Worm (Caenorhabditis elegans) whole organism, L3 larva: ENCODE results near the gene F49E12.8.

ENCODE experiments used
- ZK546.5 ChIP-seq: sonication (generic microtip); optimal IDR thresholded peaks from 2 replicates; lab custom pipeline; 2017; ENCODE audit warnings: missing biosample characterization, missing genetic modification characterization
- aly-2 ChIP-seq: fragments of 150-350 bp; optimal IDR thresholded peaks from 2 replicates; lab custom pipeline; 2014; ENCODE audit warnings: missing biosample characterization, missing genetic modification characterization
- ama-1 ChIP-seq: fragments of 150-350 bp; optimal IDR thresholded peaks from 2 replicates; lab custom pipeline; 2018
- ceh-16 ChIP-seq: sonication (generic microtip); optimal IDR thresholded peaks from 2 replicates; lab custom pipeline; 2017; ENCODE audit warnings: missing biosample characterization, missing genetic modification characterization
- ceh-28 ChIP-seq: fragments of 150-350 bp; optimal IDR thresholded peaks from 2 replicates; lab custom pipeline; 2014; ENCODE audit warnings: missing biosample characterization, missing genetic modification reagents, missing genetic modification characterization
- ceh-9 ChIP-seq: sonication (generic microtip); optimal IDR thresholded peaks from 2 replicates; lab custom pipeline; 2018; ENCODE audit warnings: missing biosample characterization, missing genetic modification characterization
- daf-12 ChIP-seq: fragments of 150-350 bp; optimal IDR thresholded peaks from 2 replicates; lab custom pipeline; 2014; ENCODE audit warnings: missing biosample characterization, missing genetic modification reagents, missing genetic modification characterization
- egl-27 ChIP-seq: sonication (generic microtip); optimal IDR thresholded peaks from 4 replicates; lab custom pipeline; 2017; ENCODE audit warnings: missing biosample characterization, missing genetic modification reagents, missing genetic modification characterization
- egl-5 ChIP-seq: fragments of 150-350 bp; optimal IDR thresholded peaks from 2 replicates; lab custom pipeline; 2017; ENCODE audit warnings: missing biosample characterization, missing genetic modification reagents, missing genetic modification characterization, inconsistent platforms
- elt-1 ChIP-seq: fragments of 150-350 bp; optimal IDR thresholded peaks from 2 replicates; lab custom pipeline; 2014; ENCODE audit warnings: missing biosample characterization, missing genetic modification characterization
- elt-2 ChIP-seq: sonication (generic microtip); optimal IDR thresholded peaks from 2 replicates; lab custom pipeline; 2016; ENCODE audit warnings: missing genetic modification reagents, mild to moderate bottlenecking, missing genetic modification characterization, missing compliant biosample characterization
- elt-3 ChIP-seq, 3 experiments: fragments of 150-350 bp in 1 of 3; sonication (generic microtip) in 2 of 3; optimal IDR thresholded peaks; 2 replicates in 2 of 3; 4 replicates in 1 of 3; lab custom pipeline; 2014 to 2017; ENCODE audit warnings: missing biosample characterization in 3 of 3, missing genetic modification characterization in 3 of 3
- fkh-2 ChIP-seq: fragments of 150-350 bp; optimal IDR thresholded peaks from 2 replicates; lab custom pipeline; 2014; ENCODE audit warnings: missing biosample characterization, missing genetic modification reagents, missing genetic modification characterization
- fos-1 ChIP-seq: fragments of 150-350 bp; optimal IDR thresholded peaks from 2 replicates; lab custom pipeline; 2014; ENCODE audit warnings: missing biosample characterization, missing genetic modification characterization
- hmg-11 ChIP-seq: sonication (generic microtip); optimal IDR thresholded peaks from 2 replicates; lab custom pipeline; 2016; ENCODE audit warnings: missing genetic modification characterization, missing compliant biosample characterization
- lin-15B ChIP-seq: fragments of 150-350 bp; optimal IDR thresholded peaks from 2 replicates; lab custom pipeline; 2014; ENCODE audit warnings: missing biosample characterization, missing genetic modification characterization
- lin-39 ChIP-seq: fragments of 150-350 bp; optimal IDR thresholded peaks from 2 replicates; lab custom pipeline; 2018; ENCODE audit warnings: missing biosample characterization, missing genetic modification reagents, missing genetic modification characterization
- lsy-12 ChIP-seq: sonication (generic microtip); optimal IDR thresholded peaks from 2 replicates; lab custom pipeline; 2016; ENCODE audit warnings: mild to moderate bottlenecking, missing genetic modification characterization, missing compliant biosample characterization
- mdl-1 ChIP-seq: fragments of 150-350 bp; optimal IDR thresholded peaks from 2 replicates; lab custom pipeline; 2014; ENCODE audit warnings: missing biosample characterization, missing genetic modification characterization
- mml-1 ChIP-seq: fragments of 150-350 bp; sonication (generic microtip); optimal IDR thresholded peaks from 3 replicates; lab custom pipeline; 2014; ENCODE audit warnings: missing biosample characterization, missing genetic modification characterization
- nhr-12 ChIP-seq: fragments of 150-350 bp; optimal IDR thresholded peaks from 2 replicates; lab custom pipeline; 2014; ENCODE audit warnings: missing biosample characterization, missing genetic modification characterization
- nhr-23 ChIP-seq: fragments of 150-350 bp; optimal IDR thresholded peaks from 2 replicates; lab custom pipeline; 2014; ENCODE audit warnings: missing biosample characterization, missing genetic modification reagents, missing genetic modification characterization
- nhr-237 ChIP-seq: fragments of 150-350 bp; optimal IDR thresholded peaks from 2 replicates; lab custom pipeline; 2014; ENCODE audit warnings: missing biosample characterization, missing genetic modification characterization
- nhr-25 ChIP-seq: sonication (generic microtip); optimal IDR thresholded peaks from 2 replicates; lab custom pipeline; 2017; ENCODE audit warnings: missing biosample characterization, missing genetic modification characterization
- nhr-43 ChIP-seq: sonication (generic microtip); optimal IDR thresholded peaks from 2 replicates; lab custom pipeline; 2016; ENCODE audit warnings: mild to moderate bottlenecking, missing genetic modification characterization, missing compliant biosample characterization; ENCODE audit not compliant: poor library complexity, severe bottlenecking
- nhr-67 ChIP-seq: fragments of 150-350 bp; optimal IDR thresholded peaks from 2 replicates; lab custom pipeline; 2014; ENCODE audit warnings: missing biosample characterization, missing genetic modification characterization
- nhr-76 ChIP-seq: fragments of 150-350 bp; sonication (generic microtip); optimal IDR thresholded peaks from 5 replicates; lab custom pipeline; 2014; ENCODE audit warnings: missing biosample characterization, missing genetic modification characterization
- nhr-77 ChIP-seq: fragments of 150-350 bp; optimal IDR thresholded peaks from 2 replicates; lab custom pipeline; 2014; ENCODE audit warnings: missing biosample characterization, missing genetic modification characterization
- pha-4 ChIP-seq: fragments of 150-350 bp; optimal IDR thresholded peaks from 2 replicates; lab custom pipeline; 2014; ENCODE audit warnings: missing biosample characterization, missing genetic modification reagents, missing genetic modification characterization
- pqm-1 ChIP-seq: fragments of 150-350 bp; optimal IDR thresholded peaks from 2 replicates; lab custom pipeline; 2017; ENCODE audit warnings: missing biosample characterization, missing genetic modification characterization, inconsistent platforms
- sea-2 ChIP-seq: fragments of 150-350 bp; sonication (generic microtip); optimal IDR thresholded peaks from 4 replicates; lab custom pipeline; 2014; ENCODE audit warnings: missing biosample characterization, missing genetic modification reagents, missing genetic modification characterization
- skn-1 ChIP-seq: fragments of 150-350 bp; optimal IDR thresholded peaks from 2 replicates; lab custom pipeline; 2014; ENCODE audit warnings: missing biosample characterization, missing genetic modification characterization
- snpc-4 ChIP-seq: fragments of 150-350 bp; optimal IDR thresholded peaks from 2 replicates; lab custom pipeline; 2014; ENCODE audit warnings: missing biosample characterization, missing genetic modification characterization
- tbx-2 ChIP-seq: sonication (generic microtip); optimal IDR thresholded peaks from 2 replicates; lab custom pipeline; 2016; ENCODE audit warnings: mild to moderate bottlenecking, missing genetic modification characterization, missing compliant biosample characterization
- unc-39 ChIP-seq: sonication (generic microtip); optimal IDR thresholded peaks from 4 replicates; lab custom pipeline; 2017; ENCODE audit warnings: missing biosample characterization, missing genetic modification characterization
- unc-62 ChIP-seq: fragments of 150-350 bp; sonication (generic microtip); optimal IDR thresholded peaks from 4 replicates; lab custom pipeline; 2014; ENCODE audit warnings: missing biosample characterization, missing genetic modification reagents, missing genetic modification characterization
- zag-1 ChIP-seq: fragments of 150-350 bp; optimal IDR thresholded peaks from 2 replicates; lab custom pipeline; 2014; ENCODE audit warnings: missing biosample characterization, missing genetic modification characterization
- ztf-11 ChIP-seq: fragments of 150-350 bp; optimal IDR thresholded peaks from 2 replicates; lab custom pipeline; 2014; ENCODE audit warnings: missing biosample characterization, missing genetic modification characterization
- ztf-4 ChIP-seq: fragments of 150-350 bp; optimal IDR thresholded peaks from 2 replicates; lab custom pipeline; 2014; ENCODE audit warnings: missing biosample characterization, missing genetic modification characterization

F49E12.8 gene

ce11 chrII:8440792-8441191 is 46.7 kb upstream of the F49E12.8 start:
- peak; percentile 88 for TF ChIP-seq nhr-43 (tag; lab: Kevin White, UChicago)
- TF ChIP-seq lsy-12 (tag; lab: Kevin White, UChicago): no peak
- peak; percentile 58 for TF ChIP-seq ama-1 (lab: Kevin White, UChicago)
- TF ChIP-seq mdl-1 (tag; lab: Kevin White, UChicago): peak; percentile 37
- no peak for TF ChIP-seq fos-1 (tag; lab: Kevin White, UChicago)
- peak; percentile 44 for TF ChIP-seq ceh-28 (tag; lab: Kevin White, UChicago)
- TF ChIP-seq egl-5 (tag; lab: Kevin White, UChicago): no peak
- TF ChIP-seq elt-1: peak; percentile 62
- TF ChIP-seq ztf-11: no peak
- no peak for TF ChIP-seq nhr-77 (tag; lab: Kevin White, UChicago)
- TF ChIP-seq elt-3 (tag; optimal IDR thresholded peaks at IDR 0.05; lab: Kevin White, UChicago): peak; percentile 31 to 79 (median 77)
- TF ChIP-seq nhr-23: peak; percentile 90
- TF ChIP-seq fkh-2: no peak
- TF ChIP-seq nhr-76 (tag; lab: Kevin White, UChicago): peak; percentile 28
- no peak for TF ChIP-seq pha-4 (tag; lab: Kevin White, UChicago)
- no peak for TF ChIP-seq mml-1 (tag; lab: Kevin White, UChicago)
- TF ChIP-seq nhr-25 (tag; lab: Kevin White, UChicago): peak; percentile 83
- TF ChIP-seq lin-39: no peak
- TF ChIP-seq ztf-4: no peak
- peak; percentile 21 for TF ChIP-seq unc-62 (GFP tag; lab: Kevin White, UChicago)
- TF ChIP-seq elt-2 (tag; lab: Kevin White, UChicago): no peak

DNA sequence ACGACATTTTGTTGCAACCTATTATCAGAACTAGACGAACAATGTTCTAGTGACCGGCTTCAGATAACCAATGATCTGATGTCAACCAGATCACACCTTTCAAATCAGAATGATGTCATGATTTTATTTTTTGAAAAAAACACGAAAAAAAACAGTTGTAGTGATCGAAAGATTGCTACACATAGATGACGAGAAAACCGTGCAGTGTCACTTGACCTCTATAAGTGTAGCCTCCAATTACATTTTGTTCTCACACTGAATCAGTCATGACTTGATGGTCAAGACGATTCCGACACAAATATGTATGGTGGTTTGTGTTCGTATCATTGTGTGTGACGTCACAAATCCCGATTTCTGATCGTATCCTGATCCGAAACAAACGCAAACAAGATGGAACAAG is 46.0 kb upstream of the F49E12.8 start:
- no peak for TF ChIP-seq lin-39
- no peak for TF ChIP-seq lin-15B
- TF ChIP-seq ztf-11: no peak
- no peak for TF ChIP-seq elt-1
- no peak for TF ChIP-seq ztf-4
- no peak for TF ChIP-seq nhr-12 (tag; lab: Kevin White, UChicago)
- peak; percentile 50 for TF ChIP-seq nhr-23
- TF ChIP-seq nhr-76 (tag; lab: Kevin White, UChicago): no peak
- TF ChIP-seq ceh-9 (tag; lab: Kevin White, UChicago): no peak
- no peak for TF ChIP-seq snpc-4
- TF ChIP-seq unc-39 (tag; lab: Kevin White, UChicago): no peak
- no peak for TF ChIP-seq unc-62 (GFP tag; lab: Kevin White, UChicago)
- TF ChIP-seq nhr-67 (tag; lab: Kevin White, UChicago): no peak
- peak in 1 of 3 experiments; percentile 41 for TF ChIP-seq elt-3 (tag; optimal IDR thresholded peaks at IDR 0.05; lab: Kevin White, UChicago)
- no peak for TF ChIP-seq mdl-1 (tag; lab: Kevin White, UChicago)
- no peak for TF ChIP-seq hmg-11 (tag; lab: Kevin White, UChicago)
- no peak for TF ChIP-seq skn-1 (tag; lab: Kevin White, UChicago)
- no peak for TF ChIP-seq egl-27
- no peak for TF ChIP-seq mml-1 (tag; lab: Kevin White, UChicago)
- TF ChIP-seq sea-2 (GFP tag; lab: Kevin White, UChicago): no peak
- TF ChIP-seq ZK546.5 (tag; lab: Kevin White, UChicago): no peak
- no peak for TF ChIP-seq nhr-237 (tag; lab: Kevin White, UChicago)
- TF ChIP-seq aly-2 (tag; lab: Kevin White, UChicago): no peak
- TF ChIP-seq nhr-25 (tag; lab: Kevin White, UChicago): peak; percentile 74
- TF ChIP-seq nhr-43 (tag; lab: Kevin White, UChicago): peak; percentile 51
- TF ChIP-seq ceh-16 (tag; lab: Kevin White, UChicago): no peak
- TF ChIP-seq fos-1 (tag; lab: Kevin White, UChicago): no peak
- TF ChIP-seq pqm-1 (tag; lab: Kevin White, UChicago): no peak
- TF ChIP-seq nhr-77 (tag; lab: Kevin White, UChicago): no peak
- TF ChIP-seq zag-1 (tag; lab: Kevin White, UChicago): no peak
- no peak for TF ChIP-seq daf-12 (tag; lab: Kevin White, UChicago)
- no peak for TF ChIP-seq ama-1 (lab: Kevin White, UChicago)

DNA sequence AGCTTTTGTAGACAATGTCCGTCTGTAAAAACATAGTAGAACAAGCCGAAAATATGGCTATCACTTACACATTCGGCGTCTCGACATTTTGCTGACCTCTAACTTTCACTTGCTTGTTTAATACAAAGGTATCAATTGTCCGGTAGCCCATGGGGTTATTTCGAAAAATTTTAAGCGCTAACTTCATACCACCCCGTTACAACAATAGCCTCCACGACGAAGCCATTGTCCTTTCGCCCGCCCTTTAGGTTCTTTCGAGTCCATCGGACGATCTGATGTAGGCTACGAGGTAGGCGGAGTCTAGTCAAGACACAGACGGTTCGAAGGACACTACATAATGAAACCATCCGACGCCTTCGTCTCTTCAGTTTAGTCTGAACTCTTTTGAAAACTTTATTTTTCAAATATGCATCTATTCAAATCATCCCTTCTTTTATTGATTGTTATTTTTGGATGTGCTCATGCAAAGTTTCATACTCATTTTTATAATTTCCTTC is 44.7 kb upstream of the F49E12.8 start, which contains the start of gene lips-10:
Gene lips-10, plus strand, starts transcription at position 378 of the 497 bp plus-strand sequence.
- peak; percentile 21 for TF ChIP-seq nhr-23
- TF ChIP-seq nhr-25 (tag; lab: Kevin White, UChicago): peak; percentile 80
- TF ChIP-seq tbx-2 (tag; lab: Kevin White, UChicago): no peak
